Worm (Caenorhabditis elegans) whole organism, L4 larva: ENCODE measurements around the gene ani-3.

Experiments used
- F49E8.2 ChIP-seq: sonication (generic microtip); optimal IDR thresholded peaks from 2 replicates; lab custom pipeline; 2016; ENCODE audit warnings: missing compliant biosample characterization, mild to moderate bottlenecking, missing genetic modification characterization, borderline replicate concordance
- T20F7.1 ChIP-seq: fragments of 200-800 bp; sonication (Bioruptor generic); optimal IDR thresholded peaks from 2 replicates; lab custom pipeline; 2018; ENCODE audit warnings: mild to moderate bottlenecking, missing genetic modification characterization, missing compliant biosample characterization
- Y5F2A.4 ChIP-seq: fragments of 200-800 bp; sonication (Bioruptor generic); optimal IDR thresholded peaks from 2 replicates; lab custom pipeline; 2018; ENCODE audit warnings: mild to moderate bottlenecking, missing genetic modification characterization, missing compliant biosample characterization
- ama-1 ChIP-seq: fragments of 150-350 bp; optimal IDR thresholded peaks from 2 replicates; lab custom pipeline; 2014; ENCODE audit warnings: inconsistent platforms, mixed read lengths
- attf-4 ChIP-seq: sonication (generic microtip); optimal IDR thresholded peaks from 3 replicates; lab custom pipeline; 2017; ENCODE audit warnings: missing biosample characterization, missing genetic modification characterization
- ceh-28 ChIP-seq: fragments of 150-350 bp; optimal IDR thresholded peaks from 2 replicates; lab custom pipeline; 2014; ENCODE audit warnings: missing biosample characterization, missing genetic modification reagents, missing genetic modification characterization
- ceh-62 ChIP-seq: sonication (generic microtip); optimal IDR thresholded peaks from 2 replicates; lab custom pipeline; 2017; ENCODE audit warnings: missing biosample characterization, missing genetic modification characterization
- ces-1 ChIP-seq: fragments of 150-350 bp; sonication (generic microtip); optimal IDR thresholded peaks from 4 replicates; lab custom pipeline; 2014; ENCODE audit warnings: missing biosample characterization, missing genetic modification reagents, missing genetic modification characterization
- daf-16 ChIP-seq, 3 experiments: sonication (generic microtip); optimal IDR thresholded peaks; 2 replicates each; lab custom pipeline; 2016 to 2017; ENCODE audit warnings: missing genetic modification characterization in 3 of 3, missing genetic modification reagents in 3 of 3, mild to moderate bottlenecking in 2 of 3, missing compliant biosample characterization in 2 of 3, missing biosample characterization in 1 of 3, moderate library complexity in 1 of 3
- daf-8 ChIP-seq: fragments of 200-800 bp; sonication (Bioruptor generic); IDR thresholded peaks from 2 replicates; pipeline ENCODE4 v1.3.6; 2022; ENCODE audit warnings: missing genetic modification characterization, missing compliant biosample characterization
- dmd-6 ChIP-seq: fragments of 200-800 bp; sonication (Bioruptor generic); IDR thresholded peaks from 2 replicates; pipeline ENCODE4 v1.3.6; 2022; ENCODE audit warnings: missing genetic modification reagents, missing genetic modification characterization, missing compliant biosample characterization
- dve-1 ChIP-seq: sonication (generic microtip); optimal IDR thresholded peaks from 2 replicates; lab custom pipeline; 2017; ENCODE audit warnings: antibody characterized with exemption, mild to moderate bottlenecking, missing genetic modification characterization, missing compliant biosample characterization; ENCODE audit not compliant: insufficient read depth
- hlh-11 ChIP-seq: fragments of 200-800 bp; sonication (Bioruptor generic); optimal IDR thresholded peaks from 2 replicates; lab custom pipeline; 2018; ENCODE audit warnings: mild to moderate bottlenecking, missing genetic modification characterization, missing compliant biosample characterization
- lim-7 ChIP-seq: fragments of 200-800 bp; sonication (Bioruptor generic); IDR thresholded peaks from 2 replicates; pipeline ENCODE4 v1.3.6; 2022; ENCODE audit warnings: missing genetic modification characterization, missing compliant biosample characterization
- lin-1 ChIP-seq: fragments of 200-800 bp; sonication (Bioruptor generic); IDR thresholded peaks from 2 replicates; pipeline ENCODE4 v1.3.6; 2022; ENCODE audit warnings: missing genetic modification reagents, missing genetic modification characterization, missing compliant biosample characterization
- lin-29 ChIP-seq: fragments of 200-800 bp; sonication (Bioruptor generic); IDR thresholded peaks from 2 replicates; pipeline ENCODE4 v1.3.6; 2022; ENCODE audit warnings: missing genetic modification reagents, missing genetic modification characterization, missing compliant biosample characterization
- lin-39 ChIP-seq: fragments of 150-350 bp; optimal IDR thresholded peaks from 2 replicates; lab custom pipeline; 2014; ENCODE audit warnings: missing biosample characterization, missing genetic modification reagents, missing genetic modification characterization
- madf-5 ChIP-seq, 2 experiments: fragments of 200-800 bp; sonication (Bioruptor generic); IDR thresholded peaks; 2 replicates each; pipeline ENCODE4 v1.3.6; 2022; ENCODE audit warnings: missing compliant biosample characterization in 2 of 2, missing genetic modification characterization in 2 of 2
- madf-9 ChIP-seq: fragments of 200-800 bp; sonication (Bioruptor generic); conservative IDR thresholded peaks from 2 replicates; pipeline ENCODE4 v1.3.6; 2022; ENCODE audit warnings: missing genetic modification reagents, missing genetic modification characterization, missing compliant biosample characterization
- mep-1 ChIP-seq: fragments of 150-350 bp; sonication (generic microtip); optimal IDR thresholded peaks from 3 replicates; lab custom pipeline; 2014; ENCODE audit warnings: missing biosample characterization, missing genetic modification characterization
- nhr-111 ChIP-seq: fragments of 200-800 bp; sonication (Bioruptor generic); optimal IDR thresholded peaks from 2 replicates; lab custom pipeline; 2018; ENCODE audit warnings: mild to moderate bottlenecking, missing genetic modification characterization, missing compliant biosample characterization
- nhr-28 ChIP-seq: fragments of 150-350 bp; optimal IDR thresholded peaks from 2 replicates; lab custom pipeline; 2014; ENCODE audit warnings: missing biosample characterization, missing genetic modification characterization
- nhr-76 ChIP-seq: fragments of 150-350 bp; optimal IDR thresholded peaks from 2 replicates; lab custom pipeline; 2014; ENCODE audit warnings: missing biosample characterization, missing genetic modification characterization
- php-3 ChIP-seq: fragments of 200-800 bp; sonication (Bioruptor generic); IDR thresholded peaks from 2 replicates; pipeline ENCODE4 v1.3.6; 2022; ENCODE audit warnings: missing genetic modification reagents, missing genetic modification characterization, missing compliant biosample characterization
- pqm-1 ChIP-seq: sonication (generic microtip); optimal IDR thresholded peaks from 2 replicates; lab custom pipeline; 2017; ENCODE audit warnings: missing biosample characterization, missing genetic modification characterization
- set-16 ChIP-seq: fragments of 200-800 bp; sonication (Bioruptor generic); IDR thresholded peaks from 2 replicates; pipeline ENCODE4 v1.3.6; 2022; ENCODE audit warnings: missing genetic modification reagents, missing genetic modification characterization, missing compliant biosample characterization
- snpc-1.2 ChIP-seq: fragments of 200-800 bp; sonication (Bioruptor generic); IDR thresholded peaks from 2 replicates; pipeline ENCODE4 v1.3.6; 2022; ENCODE audit warnings: missing genetic modification reagents, missing genetic modification characterization, missing compliant biosample characterization
- tag-97 ChIP-seq: fragments of 200-800 bp; sonication (Bioruptor generic); IDR thresholded peaks from 2 replicates; pipeline ENCODE4 v1.3.6; 2022; ENCODE audit warnings: missing genetic modification characterization, missing compliant biosample characterization
- zag-1 ChIP-seq: fragments of 150-350 bp; optimal IDR thresholded peaks from 2 replicates; lab custom pipeline; 2014; ENCODE audit warnings: missing biosample characterization, missing genetic modification characterization
- zfp-2 ChIP-seq: sonication (generic microtip); optimal IDR thresholded peaks from 2 replicates; lab custom pipeline; 2016; ENCODE audit warnings: mild to moderate bottlenecking, missing genetic modification characterization, missing compliant biosample characterization
- zip-2 ChIP-seq: fragments of 150-350 bp; optimal IDR thresholded peaks from 2 replicates; lab custom pipeline; 2014; ENCODE audit warnings: missing biosample characterization, missing genetic modification characterization

The ani-3 gene

ce11 chrV:19741034-19741433 lies 43.5 kb downstream of the ani-3 start, which contains the start of gene W04E12.2:
W04E12.2 (minus strand) TSS chrV:19741134.
- no peak for TF ChIP-seq ces-1 (GFP tag; lab: Kevin White, UChicago)
- no peak for TF ChIP-seq zag-1 (tag; lab: Kevin White, UChicago)
- TF ChIP-seq zip-2 (tag; lab: Kevin White, UChicago): no peak
- no peak for TF ChIP-seq hlh-11 (tag; lab: Kevin White, UChicago)

DNA sequence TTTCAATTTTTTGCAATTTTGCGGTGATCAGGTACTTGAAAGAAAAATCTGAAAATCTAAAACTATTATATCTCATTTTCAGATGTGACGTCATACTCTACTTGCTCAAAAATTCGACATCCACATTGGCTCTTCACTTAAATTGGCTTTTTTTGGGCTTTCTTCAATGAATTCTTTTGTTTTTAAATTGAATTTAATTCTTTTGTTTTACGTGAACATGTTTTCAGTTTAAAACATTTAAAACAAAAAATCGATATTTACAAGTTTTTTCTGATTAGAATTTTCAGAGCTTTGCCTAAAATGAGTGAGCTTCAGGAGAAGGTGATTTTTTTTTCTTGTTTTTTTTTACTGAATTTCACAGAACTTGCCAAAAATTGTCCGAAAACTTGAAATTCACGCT lies 44.1 kb downstream of the ani-3 start, which contains the start of gene W04E12.3:
W04E12.3 (plus strand) TSS at position 301 of the 400 bp plus-strand sequence.
- no peak for TF ChIP-seq lin-39

ce11 chrV:19743305-19743704 lies 45.8 kb downstream of the ani-3 start, which contains the start of gene W04E12.4:
W04E12.4 (plus strand) TSS chrV:19743605.
- TF ChIP-seq daf-16 (GFP tag; optimal IDR thresholded peaks at IDR 0.05; lab: Kevin White, UChicago): no peak
- TF ChIP-seq daf-16 (tag; optimal IDR thresholded peaks at IDR 0.05; lab: Kevin White, UChicago): no peak
- TF ChIP-seq Y5F2A.4 (GFP tag; lab: Kevin White, UChicago): no peak
- no peak for TF ChIP-seq ceh-62 (tag; lab: Kevin White, UChicago)
- TF ChIP-seq dve-1 (tag; lab: Kevin White, UChicago): no peak
- TF ChIP-seq daf-8 (GFP tag; lab: Robert Waterston, UW): no peak
- TF ChIP-seq T20F7.1: no peak
- TF ChIP-seq lin-1 (GFP tag; lab: Robert Waterston, UW): no peak
- TF ChIP-seq mep-1 (tag; lab: Kevin White, UChicago): no peak
- TF ChIP-seq madf-5 (GFP tag; IDR thresholded peaks at IDR 0.05; lab: Robert Waterston, UW): no peak
- no peak for TF ChIP-seq madf-9 (GFP tag; lab: Robert Waterston, UW)
- no peak for TF ChIP-seq snpc-1.2
- no peak for TF ChIP-seq nhr-76 (tag; lab: Kevin White, UChicago)
- no peak for TF ChIP-seq lim-7 (GFP tag; lab: Robert Waterston, UW)
- TF ChIP-seq dmd-6: no peak
- TF ChIP-seq nhr-111 (GFP tag; lab: Kevin White, UChicago): no peak
- TF ChIP-seq zfp-2 (tag; lab: Kevin White, UChicago): no peak
- no peak for TF ChIP-seq F49E8.2

DNA sequence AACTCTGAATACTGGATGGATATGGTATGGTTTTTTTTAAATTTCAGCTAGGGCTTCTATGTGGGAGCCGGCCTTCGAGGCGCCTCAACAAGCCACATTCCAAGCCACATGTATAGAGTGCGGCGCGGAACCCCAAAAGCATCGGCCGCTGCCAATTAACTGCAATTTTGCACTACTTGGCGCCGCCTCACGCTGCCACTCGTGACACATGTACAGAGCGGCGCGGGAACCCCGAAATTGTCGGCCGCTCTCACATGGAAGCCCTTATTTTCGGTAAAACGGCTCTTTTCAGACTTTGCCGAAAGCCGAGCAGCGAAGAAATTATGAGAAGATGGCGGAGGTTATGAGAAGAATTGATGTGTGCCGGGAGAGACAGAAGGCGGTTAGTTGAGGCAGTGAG lies 46.3 kb downstream of the ani-3 start:
- TF ChIP-seq php-3 (GFP tag; lab: Robert Waterston, UW): 0 out of 2 replicates have a peak, but pooled peaks have one; percentile 23
- TF ChIP-seq daf-8 (GFP tag; lab: Robert Waterston, UW): no peak
- TF ChIP-seq tag-97: no peak
- peak; percentile 55; the same call in 1 of the 2 replicates for TF ChIP-seq set-16

DNA sequence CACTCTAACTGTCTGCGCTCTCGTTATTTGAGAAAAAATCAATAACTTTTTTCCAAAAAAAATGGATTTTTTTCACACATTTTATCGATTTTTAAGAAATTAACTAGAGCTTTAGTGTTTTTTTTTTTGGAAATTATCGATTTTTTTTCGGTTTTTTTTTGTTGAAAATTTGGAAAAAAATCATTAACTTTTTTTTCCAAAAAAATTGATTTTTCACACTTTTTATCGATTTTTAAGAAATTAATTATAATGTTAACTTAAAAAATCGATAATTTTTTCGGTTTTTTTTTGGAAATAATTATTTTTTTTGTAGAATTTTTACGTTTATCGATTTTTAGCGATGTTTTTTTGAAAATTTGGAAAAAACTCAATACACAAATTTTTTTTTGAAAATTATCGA lies 46.7 kb downstream of the ani-3 start:
- TF ChIP-seq ceh-28 (tag; lab: Kevin White, UChicago) (peak; percentile 76), tag-97 (no peak)

DNA sequence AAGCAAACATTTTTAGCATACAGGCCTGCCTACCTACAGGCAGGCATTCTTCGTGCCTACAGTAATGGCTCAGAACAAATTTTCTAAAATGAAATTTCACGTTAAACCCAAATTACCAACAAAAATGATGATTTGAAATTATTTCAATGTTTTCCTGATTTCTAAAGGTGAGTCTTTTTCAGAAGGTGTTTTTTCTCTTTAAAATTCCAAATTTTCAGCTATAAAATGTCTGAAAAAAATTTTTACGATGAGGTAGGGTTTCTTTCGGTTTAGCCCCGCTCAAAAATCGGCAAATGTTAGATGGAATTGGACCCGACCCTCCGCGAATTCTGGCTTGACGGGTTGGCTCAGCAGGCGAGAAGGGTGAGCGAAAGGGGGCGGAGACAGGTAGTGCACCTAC lies 48.3 kb downstream of the ani-3 start, which contains the start of gene W04E12.5:
W04E12.5 (plus strand) TSS at position 301 of the 400 bp plus-strand sequence.
- no peak for TF ChIP-seq lin-29
- no peak for TF ChIP-seq nhr-28 (tag; lab: Kevin White, UChicago)
- no peak for TF ChIP-seq pqm-1
- TF ChIP-seq ama-1: no peak
- no peak for TF ChIP-seq attf-4 (tag; lab: Kevin White, UChicago)
